Fruit fly (Drosophila melanogaster) whole organism, embryonic: ENCODE results near the gene CG5781.

Experiments used
- BEAF-32 ChIP-seq: fragments of 200-800 bp; sonication (Bioruptor generic); optimal IDR thresholded peaks from 3 replicates; lab custom pipeline; 2017; ENCODE audit warnings: missing biosample characterization, missing genetic modification characterization, mild to moderate bottlenecking, moderate library complexity, missing genetic modification reagents
- Bteb2 ChIP-seq: fragments of 200-800 bp; sonication (Bioruptor generic); optimal IDR thresholded peaks from 2 replicates; lab custom pipeline; 2016; ENCODE audit warnings: missing biosample characterization, missing genetic modification characterization
- CG11398 ChIP-seq: fragments of 200-800 bp; sonication (Bioruptor generic); optimal IDR thresholded peaks from 2 replicates; lab custom pipeline; 2016; ENCODE audit warnings: missing biosample characterization, missing genetic modification characterization
- CG13287 ChIP-seq: fragments of 200-800 bp; sonication (Bioruptor generic); IDR thresholded peaks from 2 replicates; pipeline ENCODE4 v1.3.6; 2022; ENCODE audit warnings: missing biosample characterization, missing genetic modification characterization; ENCODE audit not compliant: partially characterized antibody
- CG14667 ChIP-seq: fragments of 200-800 bp; sonication (Bioruptor generic); IDR thresholded peaks from 2 replicates; pipeline ENCODE4 v1.3.6; 2022; ENCODE audit warnings: missing biosample characterization, missing genetic modification characterization
- CG14860 ChIP-seq: fragments of 200-800 bp; sonication (Bioruptor generic); IDR thresholded peaks from 3 replicates; pipeline ENCODE4 v1.3.6; 2022; ENCODE audit warnings: missing biosample characterization, missing genetic modification characterization; ENCODE audit not compliant: partially characterized antibody
- CG17912 ChIP-seq: fragments of 200-800 bp; sonication (Bioruptor generic); optimal IDR thresholded peaks from 2 replicates; lab custom pipeline; 2018; ENCODE audit warnings: missing biosample characterization, mild to moderate bottlenecking, missing genetic modification characterization
- CG2120 ChIP-seq: fragments of 200-800 bp; sonication (Bioruptor generic); optimal IDR thresholded peaks from 3 replicates; lab custom pipeline; 2016; ENCODE audit warnings: missing biosample characterization, missing genetic modification characterization
- CG2712 ChIP-seq: fragments of 200-800 bp; optimal IDR thresholded peaks from 3 replicates; lab custom pipeline; 2019; ENCODE audit warnings: missing biosample characterization, mild to moderate bottlenecking, missing genetic modification characterization, moderate library complexity
- CG33213 ChIP-seq: fragments of 200-800 bp; sonication (Bioruptor generic); optimal IDR thresholded peaks from 3 replicates; lab custom pipeline; 2016; ENCODE audit warnings: missing biosample characterization, missing genetic modification characterization
- CG3847 ChIP-seq: fragments of 200-800 bp; sonication (Bioruptor generic); IDR thresholded peaks from 2 replicates; pipeline ENCODE4 v1.3.6; 2022; ENCODE audit warnings: missing biosample characterization, missing genetic modification characterization
- CG6765 ChIP-seq: fragments of 200-800 bp; sonication (Bioruptor generic); optimal IDR thresholded peaks from 3 replicates; lab custom pipeline; 2017; ENCODE audit warnings: missing biosample characterization, mild to moderate bottlenecking, missing genetic modification characterization
- CG7372 ChIP-seq: fragments of 200-800 bp; sonication (Bioruptor generic); IDR thresholded peaks from 2 replicates; pipeline ENCODE4 v1.3.6; 2022; ENCODE audit warnings: missing biosample characterization, missing genetic modification characterization
- CG8944 ChIP-seq: fragments of 200-800 bp; sonication (Bioruptor generic); optimal IDR thresholded peaks from 3 replicates; lab custom pipeline; 2016; ENCODE audit warnings: missing biosample characterization, missing genetic modification characterization
- CG9437 ChIP-seq: fragments of 200-800 bp; sonication (Bioruptor generic); optimal IDR thresholded peaks from 2 replicates; lab custom pipeline; 2018; ENCODE audit warnings: missing biosample characterization, mild to moderate bottlenecking, missing genetic modification characterization
- Chrac-16 ChIP-seq: fragments of 200-800 bp; sonication (Bioruptor generic); optimal IDR thresholded peaks from 3 replicates; lab custom pipeline; 2016; ENCODE audit warnings: missing biosample characterization, missing genetic modification characterization
- Dek ChIP-seq: fragments of 200-800 bp; sonication (Bioruptor generic); optimal IDR thresholded peaks from 3 replicates; lab custom pipeline; 2019; ENCODE audit warnings: missing biosample characterization, mild to moderate bottlenecking, missing genetic modification characterization, moderate library complexity
- Dp ChIP-seq: fragments of 200-800 bp; sonication (Bioruptor generic); optimal IDR thresholded peaks from 2 replicates; lab custom pipeline; 2018; ENCODE audit warnings: missing biosample characterization, mild to moderate bottlenecking, missing genetic modification characterization, moderate library complexity
- Drgx ChIP-seq: fragments of 200-800 bp; sonication (Bioruptor generic); IDR thresholded peaks from 2 replicates; pipeline ENCODE4 v1.3.6; 2022; ENCODE audit warnings: missing biosample characterization, missing genetic modification characterization
- E2f2 ChIP-seq: fragments of 200-800 bp; sonication (Bioruptor generic); IDR thresholded peaks from 2 replicates; pipeline ENCODE4 v1.3.6; 2022; ENCODE audit warnings: missing biosample characterization, missing genetic modification characterization
- Hmx ChIP-seq: fragments of 200-800 bp; sonication (Bioruptor generic); optimal IDR thresholded peaks from 2 replicates; lab custom pipeline; 2016; ENCODE audit warnings: missing biosample characterization, missing genetic modification characterization
- Lhr ChIP-seq: fragments of 200-800 bp; sonication (Bioruptor generic); optimal IDR thresholded peaks from 3 replicates; lab custom pipeline; 2017; ENCODE audit warnings: mild to moderate bottlenecking, missing biosample characterization, missing genetic modification reagents, missing genetic modification characterization
- MBD-R2 ChIP-seq: fragments of 200-800 bp; sonication (Bioruptor generic); IDR thresholded peaks from 2 replicates; pipeline ENCODE4 v1.3.6; 2022; ENCODE audit warnings: missing biosample characterization, missing genetic modification characterization
- Max ChIP-seq: fragments of 200-800 bp; sonication (Bioruptor generic); optimal IDR thresholded peaks from 2 replicates; lab custom pipeline; 2016; ENCODE audit warnings: missing biosample characterization, mild to moderate bottlenecking, missing genetic modification characterization
- Med ChIP-seq: fragments of 200-800 bp; sonication (Bioruptor generic); peaks from one replicate; lab custom pipeline; 2016; ENCODE audit warnings: missing biosample characterization, missing genetic modification characterization, mild to moderate bottlenecking, inconsistent platforms, moderate library complexity
- Myb ChIP-seq: fragments of 200-800 bp; sonication (Bioruptor generic); optimal IDR thresholded peaks from 2 replicates; lab custom pipeline; 2016; ENCODE audit warnings: missing biosample characterization, missing genetic modification characterization
- Opbp ChIP-seq: fragments of 200-800 bp; sonication (Bioruptor generic); IDR thresholded peaks from 3 replicates; pipeline ENCODE4 v1.3.6; 2022; ENCODE audit warnings: missing biosample characterization, missing genetic modification characterization; ENCODE audit not compliant: partially characterized antibody
- Pdp1 ChIP-seq, 2 experiments: fragments of 200-800 bp; sonication (Bioruptor generic); optimal IDR thresholded peaks; 3 replicates each; lab custom pipeline; 2016; ENCODE audit warnings: missing biosample characterization in 2 of 2, missing genetic modification characterization in 2 of 2, mild to moderate bottlenecking in 1 of 2, moderate library complexity in 1 of 2
- Rfx ChIP-seq: fragments of 200-800 bp; sonication (Bioruptor generic); IDR thresholded peaks from 2 replicates; pipeline ENCODE4 v1.3.6; 2022; ENCODE audit warnings: missing biosample characterization, missing genetic modification characterization
- Sox100B ChIP-seq: fragments of 200-800 bp; sonication (Bioruptor generic); optimal IDR thresholded peaks from 3 replicates; lab custom pipeline; 2018; ENCODE audit warnings: missing biosample characterization, mild to moderate bottlenecking, missing genetic modification characterization
- Sry-β ChIP-seq: fragments of 200-800 bp; sonication (Bioruptor generic); optimal IDR thresholded peaks from 2 replicates; lab custom pipeline; 2018; ENCODE audit warnings: missing biosample characterization, mild to moderate bottlenecking, missing genetic modification characterization, moderate library complexity
- ato ChIP-seq: fragments of 200-800 bp; sonication (Bioruptor generic); IDR thresholded peaks from 2 replicates; pipeline ENCODE4 v1.3.6; 2022; ENCODE audit warnings: missing biosample characterization, missing genetic modification characterization; ENCODE audit not compliant: partially characterized antibody
- cad ChIP-seq: fragments of >200 bp; optimal IDR thresholded peaks from 2 replicates; lab custom pipeline; 2017; ENCODE audit warnings: missing biosample characterization, missing genetic modification characterization
- caup ChIP-seq: fragments of 200-800 bp; sonication (Bioruptor generic); optimal IDR thresholded peaks from 3 replicates; lab custom pipeline; 2017; ENCODE audit warnings: missing biosample characterization, mild to moderate bottlenecking, missing genetic modification characterization, moderate library complexity; ENCODE audit not compliant: severe bottlenecking
- fd64A ChIP-seq: fragments of 200-800 bp; sonication (Bioruptor generic); optimal IDR thresholded peaks from 3 replicates; lab custom pipeline; 2018; ENCODE audit warnings: missing biosample characterization, mild to moderate bottlenecking, missing genetic modification characterization
- fd96Cb ChIP-seq: fragments of 200-800 bp; sonication (Bioruptor generic); optimal IDR thresholded peaks from 2 replicates; lab custom pipeline; 2018; ENCODE audit warnings: missing biosample characterization, mild to moderate bottlenecking, missing genetic modification characterization, moderate library complexity
- fu2 ChIP-seq: fragments of 200-800 bp; sonication (Bioruptor generic); optimal IDR thresholded peaks from 2 replicates; lab custom pipeline; 2016; ENCODE audit warnings: missing biosample characterization, missing genetic modification characterization
- gfzf ChIP-seq: fragments of 200-800 bp; sonication (Bioruptor generic); optimal IDR thresholded peaks from 2 replicates; lab custom pipeline; 2016; ENCODE audit warnings: missing biosample characterization, mild to moderate bottlenecking, missing genetic modification characterization, moderate library complexity
- grn ChIP-seq: fragments of 200-800 bp; sonication (Bioruptor generic); optimal IDR thresholded peaks from 3 replicates; lab custom pipeline; 2017; ENCODE audit warnings: missing biosample characterization, missing genetic modification characterization
- hbn ChIP-seq: fragments of 200-800 bp; sonication (Bioruptor generic); IDR thresholded peaks from 2 replicates; pipeline ENCODE4 v1.3.6; 2022; ENCODE audit warnings: missing biosample characterization, missing genetic modification characterization; ENCODE audit not compliant: partially characterized antibody
- inv ChIP-seq: fragments of 200-800 bp; sonication (Bioruptor generic); IDR thresholded peaks from 2 replicates; pipeline ENCODE4 v1.3.6; 2022; ENCODE audit warnings: missing biosample characterization, missing genetic modification characterization; ENCODE audit not compliant: partially characterized antibody
- lab ChIP-seq: fragments of 200-800 bp; sonication (Bioruptor generic); optimal IDR thresholded peaks from 3 replicates; lab custom pipeline; 2017; ENCODE audit warnings: missing biosample characterization, missing genetic modification characterization, mild to moderate bottlenecking, moderate library complexity, missing genetic modification reagents
- pb ChIP-seq: fragments of 200-800 bp; sonication (Bioruptor generic); optimal IDR thresholded peaks from 3 replicates; lab custom pipeline; 2016; ENCODE audit warnings: missing biosample characterization, missing genetic modification characterization
- phol ChIP-seq: fragments of 200-800 bp; sonication (Bioruptor generic); optimal IDR thresholded peaks from 3 replicates; lab custom pipeline; 2018; ENCODE audit warnings: missing biosample characterization, mild to moderate bottlenecking, missing genetic modification characterization, moderate library complexity
- slou ChIP-seq: fragments of 200-800 bp; sonication (Bioruptor generic); optimal IDR thresholded peaks from 3 replicates; lab custom pipeline; 2016; ENCODE audit warnings: missing biosample characterization, missing genetic modification characterization
- sna ChIP-seq: fragments of 200-800 bp; sonication (Bioruptor generic); IDR thresholded peaks from 2 replicates; pipeline ENCODE4 v1.3.6; 2022; ENCODE audit warnings: missing biosample characterization, missing genetic modification characterization; ENCODE audit not compliant: partially characterized antibody
- tna ChIP-seq: fragments of 200-800 bp; sonication (Bioruptor generic); IDR thresholded peaks from 2 replicates; pipeline ENCODE4 v1.3.6; 2022; ENCODE audit warnings: missing biosample characterization, missing genetic modification characterization; ENCODE audit not compliant: partially characterized antibody
- zfh2 ChIP-seq: fragments of 200-800 bp; sonication (Bioruptor generic); optimal IDR thresholded peaks from 2 replicates; lab custom pipeline; 2016; ENCODE audit warnings: missing biosample characterization, missing genetic modification characterization

CG5781 gene

dm6 chr2L:12694823-12695420, 2.2 kb downstream of the CG5781 start, which contains the start of the genes IFT43 and PICK1 (continued):
- TF ChIP-seq ato (no peak), CG13287 (peak; percentile 84), MBD-R2 (GFP tag; lab: Robert Waterston, UW) (peak; percentile 94), tna (GFP tag; lab: Robert Waterston, UW) (peak; percentile 78), cad (no peak), Sry-β (GFP tag; lab: Kevin White, UChicago) (peak; percentile 37), Lhr (GFP tag; lab: Kevin White, UChicago) (peak; percentile 2), CG2120 (GFP tag; lab: Kevin White, UChicago) (no peak), Chrac-16 (GFP tag; lab: Kevin White, UChicago) (no peak), CG33213 (GFP tag; lab: Kevin White, UChicago) (peak; percentile 6), Dp (GFP tag; lab: Kevin White, UChicago) (peak; percentile 37), E2f2 (GFP tag; lab: Robert Waterston, UW) (peak; percentile 47; the same call in 1 of the 2 replicates), Myb (peak; percentile 59), pb (no peak), CG11398 (no peak), CG14860 (GFP tag; lab: Robert Waterston, UW) (peak; percentile 72), BEAF-32 (GFP tag; lab: Kevin White, UChicago) (peak; percentile 82), Med (GFP tag; lab: Kevin White, UChicago) (peak; percentile 61), phol (peak; percentile 61), fd64A (GFP tag; lab: Kevin White, UChicago) (no peak), grn (GFP tag; lab: Kevin White, UChicago) (no peak), Dek (tag; lab: Kevin White, UChicago) (no peak), hbn (GFP tag; lab: Robert Waterston, UW) (peak; percentile 83), CG14667 (GFP tag; lab: Robert Waterston, UW) (no peak), CG7372 (GFP tag; lab: Robert Waterston, UW) (no peak), sna (GFP tag; lab: Robert Waterston, UW) (peak; percentile 76)
- TF ChIP-seq, all 482 proteins: peak for 68

- TF ChIP-seq CG9437 = no peak
- TF ChIP-seq Sox100B = no peak
- no peak for TF ChIP-seq caup (GFP tag; lab: Kevin White, UChicago)
- TF ChIP-seq CG13287 = peak; percentile 60
- no peak for TF ChIP-seq slou (GFP tag; lab: Kevin White, UChicago)
- peak; percentile 88 for TF ChIP-seq gfzf (GFP tag; lab: Kevin White, UChicago)
- no peak for TF ChIP-seq Drgx (GFP tag; lab: Robert Waterston, UW)
- TF ChIP-seq Rfx (GFP tag; lab: Robert Waterston, UW) = no peak
- TF ChIP-seq CG3847 (GFP tag; lab: Robert Waterston, UW) = no peak
- no peak for TF ChIP-seq lab (GFP tag; lab: Kevin White, UChicago)
- TF ChIP-seq Pdp1 (GFP tag; optimal IDR thresholded peaks at IDR 0.05; lab: Kevin White, UChicago) = no peak
- TF ChIP-seq CG8944 = no peak
- peak; percentile 65; the same call in 1 of the 3 replicates for TF ChIP-seq Opbp (GFP tag; lab: Robert Waterston, UW)
- no peak for TF ChIP-seq fu2 (GFP tag; lab: Kevin White, UChicago)
- TF ChIP-seq Hmx (GFP tag; lab: Kevin White, UChicago) = no peak
- TF ChIP-seq CG17912 (GFP tag; lab: Kevin White, UChicago) = no peak
- TF ChIP-seq fd96Cb = no peak
- TF ChIP-seq inv (GFP tag; lab: Robert Waterston, UW) = no peak
- peak; percentile 15 for TF ChIP-seq CG2712 (tag; lab: Kevin White, UChicago)
- TF ChIP-seq Bteb2 (GFP tag; lab: Kevin White, UChicago) = no peak
- peak; percentile 24 for TF ChIP-seq Max (GFP tag; lab: Kevin White, UChicago)
- TF ChIP-seq CG6765 (GFP tag; lab: Kevin White, UChicago) = no peak
- TF ChIP-seq zfh2 (GFP tag; lab: Kevin White, UChicago) = no peak
These were observed 4.6 kb downstream of the CG5781 start, which contains the start of the genes CCT4 and CG6153 for dm6 chr2L:12692343-12693079. TSS of gene CCT4 (minus strand) at chr2L:12692934. TSS of gene CG6153 (plus strand) at chr2L:12692993.
